Worm (Caenorhabditis elegans): Measurements from ENCODE around the gene srx-88.

- no peak for TF ChIP-seq sptf-1 (tag; optimal IDR thresholded peaks at IDR 0.05)
- no peak for TF ChIP-seq elt-3 (tag; optimal IDR thresholded peaks at IDR 0.05)
- TF ChIP-seq nhr-28 (tag; optimal IDR thresholded peaks at IDR 0.05) = no peak
- no peak for TF ChIP-seq nhr-85 (tag)
- no peak for TF ChIP-seq lin-15B (tag; optimal IDR thresholded peaks at IDR 0.05)
- TF ChIP-seq fkh-10 (GFP tag; optimal IDR thresholded peaks at IDR 0.05) = no peak
- no peak for TF ChIP-seq nhr-77 (tag; optimal IDR thresholded peaks at IDR 0.05)
- TF ChIP-seq skn-1 (tag; optimal IDR thresholded peaks at IDR 0.05) = no peak
- no peak for TF ChIP-seq xbp-1 (tag; optimal IDR thresholded peaks at IDR 0.05)
- TF ChIP-seq zag-1 (tag; optimal IDR thresholded peaks at IDR 0.05) = no peak
- no peak for TF ChIP-seq fkh-4 (tag; optimal IDR thresholded peaks at IDR 0.05; ENCODE audit: borderline replicate concordance)
Observed at ce11 chrV:11552379-11552778, 30.9 kb upstream of the srx-88 start, which contains the start of gene srx-85.

All from whole organism, L1 larva.